Worm (Caenorhabditis elegans) whole organism, L3 larva: ENCODE data around the gene ZK1055.2.

Experiments used
- elt-1 ChIP-seq: fragments of 150-350 bp; optimal IDR thresholded peaks from 2 replicates; lab custom pipeline; 2014; ENCODE audit warnings: missing biosample characterization, missing genetic modification characterization
- lin-39 ChIP-seq: fragments of 150-350 bp; optimal IDR thresholded peaks from 2 replicates; lab custom pipeline; 2018; ENCODE audit warnings: missing biosample characterization, missing genetic modification reagents, missing genetic modification characterization
- zag-1 ChIP-seq: fragments of 150-350 bp; optimal IDR thresholded peaks from 2 replicates; lab custom pipeline; 2014; ENCODE audit warnings: missing biosample characterization, missing genetic modification characterization
- ztf-11 ChIP-seq: fragments of 150-350 bp; optimal IDR thresholded peaks from 2 replicates; lab custom pipeline; 2014; ENCODE audit warnings: missing biosample characterization, missing genetic modification characterization

DNA sequence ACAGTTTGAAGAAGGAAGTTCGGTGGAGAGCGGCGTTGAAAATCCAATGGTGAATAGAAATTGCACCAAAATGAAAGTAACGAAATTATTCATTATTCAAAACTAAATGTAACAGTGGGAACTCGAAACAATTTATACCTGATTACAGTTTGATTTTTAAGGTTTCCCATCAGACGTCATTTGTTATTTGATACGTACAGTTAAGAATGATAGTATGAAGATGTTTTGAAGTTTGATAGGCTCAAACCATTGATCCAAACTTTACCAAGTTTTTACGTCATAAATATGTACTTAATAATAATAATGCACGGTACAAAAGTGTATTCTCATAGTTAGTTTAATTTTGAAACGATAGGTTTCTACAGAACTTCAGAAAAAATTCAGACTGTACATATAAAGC lies 32.3 kb upstream of the ZK1055.2 start, which contains the start of gene spp-20:
- TF ChIP-seq ztf-11 (tag; lab: Kevin White, UChicago), result no peak
- no peak for TF ChIP-seq zag-1 (tag; lab: Kevin White, UChicago)
- no peak for TF ChIP-seq lin-39 (tag; lab: Kevin White, UChicago)
- no peak for TF ChIP-seq elt-1 (tag; lab: Kevin White, UChicago)
